Fruit fly (Drosophila melanogaster) whole organism, prepupa: ENCODE data around the gene CG12546.

Source experiments
- CG11294 ChIP-seq: fragments of 200-800 bp; sonication (Bioruptor generic); IDR thresholded peaks from 2 replicates; pipeline ENCODE4 v1.3.6; 2022; ENCODE audit warnings: missing biosample characterization, missing genetic modification characterization
- CG16779 ChIP-seq: fragments of 200-800 bp; sonication (Bioruptor generic); optimal IDR thresholded peaks from 3 replicates; lab custom pipeline; 2017; ENCODE audit warnings: missing biosample characterization, mild to moderate bottlenecking, missing genetic modification characterization
- CG31627 ChIP-seq: fragments of 200-800 bp; sonication (Bioruptor generic); optimal IDR thresholded peaks from 3 replicates; lab custom pipeline; 2016; ENCODE audit warnings: missing biosample characterization, missing genetic modification characterization
- CG6163 ChIP-seq: fragments of 200-800 bp; sonication (Bioruptor generic); IDR thresholded peaks from 3 replicates; pipeline ENCODE4 v1.3.6; 2022; ENCODE audit warnings: missing biosample characterization, missing genetic modification characterization
- Ets96B ChIP-seq: fragments of 200-800 bp; optimal IDR thresholded peaks from 2 replicates; lab custom pipeline; 2019; ENCODE audit warnings: missing biosample characterization, mild to moderate bottlenecking, missing genetic modification characterization, moderate library complexity
- Hr39 ChIP-seq: fragments of 200-800 bp; sonication (Bioruptor generic); optimal IDR thresholded peaks from 2 replicates; lab custom pipeline; 2016; ENCODE audit warnings: missing biosample characterization, missing genetic modification characterization
- Hr4 ChIP-seq: fragments of 200-800 bp; sonication (Bioruptor generic); optimal IDR thresholded peaks from 3 replicates; lab custom pipeline; 2016; ENCODE audit warnings: missing biosample characterization, missing genetic modification characterization
- Lpt ChIP-seq: fragments of 200-800 bp; sonication (Bioruptor generic); optimal IDR thresholded peaks from 3 replicates; lab custom pipeline; 2016; ENCODE audit warnings: missing biosample characterization, missing genetic modification characterization
- Sox15 ChIP-seq: fragments of 200-800 bp; sonication (Bioruptor generic); optimal IDR thresholded peaks from 3 replicates; lab custom pipeline; 2016; ENCODE audit warnings: missing biosample characterization, missing genetic modification characterization
- eg ChIP-seq: fragments of 200-800 bp; sonication (Bioruptor generic); IDR thresholded peaks from 3 replicates; pipeline ENCODE4 v1.3.6; 2022; ENCODE audit warnings: missing biosample characterization, missing genetic modification characterization
- salr ChIP-seq, 2 experiments: fragments of 200-800 bp; sonication (Bioruptor generic); optimal IDR thresholded peaks; 3 replicates each; lab custom pipeline; 2016 to 2018; ENCODE audit warnings: missing biosample characterization in 2 of 2, missing genetic modification characterization in 2 of 2, mild to moderate bottlenecking in 1 of 2
- spab ChIP-seq: fragments of 200-800 bp; sonication (Bioruptor generic); optimal IDR thresholded peaks from 2 replicates; lab custom pipeline; 2017; ENCODE audit warnings: missing biosample characterization, mild to moderate bottlenecking, missing genetic modification characterization, missing genetic modification reagents

dm6 chr3L:22646863-22647262 is 46.7 kb downstream of the CG12546 start, which contains the start of gene CG33768:
- TF ChIP-seq CG6163 (no peak), Lpt (GFP tag; lab: Kevin White, UChicago) (no peak), Sox15 (GFP tag; lab: Kevin White, UChicago) (no peak), CG11294 (GFP tag; lab: Robert Waterston, UW) (no peak), eg (GFP tag; lab: Robert Waterston, UW) (no peak), spab (GFP tag; lab: Kevin White, UChicago) (no peak), CG31627 (no peak), CG16779 (tag; lab: Kevin White, UChicago) (no peak), Hr4 (GFP tag; lab: Kevin White, UChicago) (no peak), Ets96B (no peak), Hr39 (GFP tag; lab: Kevin White, UChicago) (no peak), salr (GFP tag; optimal IDR thresholded peaks at IDR 0.05; lab: Kevin White, UChicago) (no peak)
